Worm (Caenorhabditis elegans) whole organism, midembryonic: Measurements from ENCODE around the gene M18.3.

Experiments
- cog-1 ChIP-seq: sonication (generic microtip); optimal IDR thresholded peaks from 2 replicates; lab custom pipeline; 2016; ENCODE audit warnings: missing genetic modification characterization, missing compliant biosample characterization
- flt-1 ChIP-seq: fragments of 200-800 bp; sonication (Bioruptor generic); IDR thresholded peaks from 2 replicates; pipeline ENCODE4 v1.3.6; 2022; ENCODE audit warnings: missing genetic modification characterization, missing compliant biosample characterization
- tab-1 ChIP-seq: fragments of 200-800 bp; sonication (Bioruptor generic); IDR thresholded peaks from 2 replicates; pipeline ENCODE4 v1.3.6; 2022; ENCODE audit warnings: missing genetic modification characterization, missing compliant biosample characterization
- ztf-23 ChIP-seq: fragments of 200-800 bp; sonication (Bioruptor generic); IDR thresholded peaks from 2 replicates; pipeline ENCODE4 v1.3.6; 2022; ENCODE audit warnings: missing genetic modification reagents, missing genetic modification characterization, missing compliant biosample characterization
- ztf-29 ChIP-seq: fragments of 200-800 bp; sonication (Bioruptor generic); IDR thresholded peaks from 2 replicates; pipeline ENCODE4 v1.3.6; 2022; ENCODE audit warnings: missing genetic modification reagents, missing genetic modification characterization, missing compliant biosample characterization

- TF ChIP-seq tab-1 (GFP tag; lab: Robert Waterston, UW) (no peak), flt-1 (GFP tag; lab: Robert Waterston, UW) (no peak), ztf-29 (GFP tag; lab: Robert Waterston, UW) (no peak), cog-1 (no peak), ztf-23 (GFP tag; lab: Robert Waterston, UW) (no peak)
These were observed 24.9 kb upstream of the M18.3 start for ce11 chrIV:12080807-12081206.
